Fruit fly (Drosophila melanogaster): ENCODE data around the gene CG43317.

Gene CG43317

DNA sequence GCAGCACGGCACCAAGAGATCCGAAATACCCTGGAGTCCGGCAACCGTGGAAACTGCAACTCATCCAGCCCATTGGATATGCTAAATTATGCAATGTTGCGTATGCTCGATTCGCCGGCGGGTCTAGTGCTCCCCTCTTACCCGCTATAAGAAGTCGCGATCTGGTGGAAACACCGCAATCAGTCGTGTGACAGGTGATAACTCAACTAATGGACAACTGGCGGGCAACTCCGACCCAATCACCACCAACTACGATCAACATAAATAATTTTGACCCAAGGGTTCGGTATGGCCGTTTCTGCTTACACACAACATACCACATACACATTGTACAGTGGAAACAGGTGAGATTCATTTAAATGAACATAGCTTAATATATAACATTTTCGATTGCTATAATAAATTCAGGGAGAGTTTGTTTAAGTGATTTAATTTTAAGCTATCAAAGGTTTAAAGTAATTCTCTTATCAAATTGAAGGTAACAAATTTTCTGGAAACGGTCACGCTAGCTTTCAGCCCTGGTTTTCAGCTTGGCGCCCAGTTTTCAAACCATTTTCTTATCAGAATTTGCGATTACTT, 23.1 kb upstream of the CG43317 start, which contains the start of gene Hmt-1 (continued):
- TF ChIP-seq CG1529 (GFP tag; optimal IDR thresholded peaks at IDR 0.05) (no peak), gem (tag; optimal IDR thresholded peaks at IDR 0.05) (no peak), MESR4 (GFP tag; optimal IDR thresholded peaks at IDR 0.05) (peak; percentile 82), tin (GFP tag; optimal IDR thresholded peaks at IDR 0.05) (no peak), CG2116 (GFP tag; optimal IDR thresholded peaks at IDR 0.05) (peak; percentile 61), cwo (GFP tag; optimal IDR thresholded peaks at IDR 0.05) (peak; percentile 8), stwl (tag; optimal IDR thresholded peaks at IDR 0.05) (peak; percentile 52), Opbp (GFP tag; IDR thresholded peaks at IDR 0.05; ENCODE audit: partially characterized antibody) (no peak), insv (GFP tag; optimal IDR thresholded peaks at IDR 0.05) (peak; percentile 95 to 99)

dm6 chr3R:15853347-15853746, 19.1 kb upstream of the CG43317 start, which contains the start of gene cv-d:
TSS of gene cv-d (minus strand) at chr3R:15853581.
- TF ChIP-seq Jarid2 (GFP tag; optimal IDR thresholded peaks at IDR 0.05) (peak; percentile 25), CG34376 (GFP tag; optimal IDR thresholded peaks at IDR 0.05) (peak; percentile 29), Ets65A (GFP tag) (peak; percentile 34), YL-1 (GFP tag; optimal IDR thresholded peaks at IDR 0.05) (no peak), pzg (GFP tag; optimal IDR thresholded peaks at IDR 0.05) (no peak), ftz-f1 (GFP tag; optimal IDR thresholded peaks at IDR 0.05) (peak; percentile 6), MBD-R2 (GFP tag; IDR thresholded peaks at IDR 0.05) (no peak), Antp (GFP tag; optimal IDR thresholded peaks at IDR 0.05) (no peak)

DNA sequence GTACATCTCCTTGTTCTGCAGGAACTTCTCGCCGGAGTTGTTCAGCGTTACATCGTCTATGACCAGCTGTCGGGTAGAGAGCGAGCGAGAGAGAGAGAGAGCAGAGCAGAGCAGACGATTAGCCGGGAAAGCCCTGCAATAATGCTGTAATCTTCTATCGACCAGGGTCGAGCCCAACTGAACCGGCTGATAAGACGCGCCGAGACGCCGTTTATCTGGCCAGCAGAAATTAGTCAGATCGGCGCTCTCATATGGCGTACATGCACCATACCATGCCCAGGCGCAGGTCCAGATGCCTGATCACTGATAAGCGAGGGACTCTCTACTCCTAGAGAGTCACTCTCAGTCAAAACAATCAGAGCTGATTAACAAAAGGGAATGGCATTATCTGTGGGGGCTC, 17.7 kb upstream of the CG43317 start:
- TF ChIP-seq mam (GFP tag; optimal IDR thresholded peaks at IDR 0.05): no peak
- TF ChIP-seq CG34376 (GFP tag; optimal IDR thresholded peaks at IDR 0.05): peak; percentile 89
- no peak for TF ChIP-seq CG11085 (GFP tag; IDR thresholded peaks at IDR 0.05)
- no peak for TF ChIP-seq Asciz (GFP tag; optimal IDR thresholded peaks at IDR 0.05)
- TF ChIP-seq CG1832 (GFP tag; optimal IDR thresholded peaks at IDR 0.05): peak; percentile 24
- no peak for TF ChIP-seq salm (tag; optimal IDR thresholded peaks at IDR 0.05)
- peak; percentile 16 for TF ChIP-seq CG15479 (GFP tag; optimal IDR thresholded peaks at IDR 0.05)
- 0 out of 2 replicates have a peak, but pooled peaks have one; percentile 12 for TF ChIP-seq ham (GFP tag; IDR thresholded peaks at IDR 0.05)
- TF ChIP-seq Lhr (GFP tag; optimal IDR thresholded peaks at IDR 0.05): no peak
- TF ChIP-seq chinmo (GFP tag; IDR thresholded peaks at IDR 0.05; ENCODE audit: partially characterized antibody): no peak
- peak; percentile 4 to 14 for TF ChIP-seq Trl (optimal IDR thresholded peaks at IDR 0.05)
- TF ChIP-seq Trl (GFP tag; optimal IDR thresholded peaks at IDR 0.05): no peak
- TF ChIP-seq Stat92E (GFP tag; optimal IDR thresholded peaks at IDR 0.05): no peak

DNA sequence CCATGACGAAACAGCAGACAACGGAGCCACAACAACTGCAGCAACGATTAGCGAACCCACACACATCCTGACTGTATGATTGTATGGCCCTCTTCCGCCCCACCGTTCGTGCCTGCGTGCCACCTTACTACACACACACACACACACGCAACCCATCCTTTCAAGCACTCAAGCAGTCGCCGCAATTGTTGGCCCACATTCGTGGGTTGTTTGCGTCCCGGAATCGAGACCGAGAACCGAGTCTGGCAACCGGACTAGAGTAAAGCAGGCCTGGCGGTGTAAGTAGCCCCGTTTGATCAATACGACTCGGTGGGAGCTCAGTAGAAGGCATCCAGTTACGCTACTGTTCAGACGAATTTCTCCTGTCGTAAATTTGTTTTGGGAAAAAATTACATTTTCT, 12.0 kb upstream of the CG43317 start, which contains the start of gene CG4546:
CG4546 (plus strand) TSS at position 301 of the 400 bp plus-strand sequence.
- no peak for TF ChIP-seq NFAT (GFP tag; IDR thresholded peaks at IDR 0.05)
- no peak for TF ChIP-seq H15 (GFP tag; IDR thresholded peaks at IDR 0.05)
- TF ChIP-seq slbo (GFP tag; IDR thresholded peaks at IDR 0.05): no peak
- TF ChIP-seq ERR (GFP tag; optimal IDR thresholded peaks at IDR 0.05): no peak
- TF ChIP-seq scrt (GFP tag; optimal IDR thresholded peaks at IDR 0.05): no peak
- no peak for TF ChIP-seq mld (GFP tag; IDR thresholded peaks at IDR 0.05; ENCODE audit: partially characterized antibody)
- TF ChIP-seq lbe (GFP tag; optimal IDR thresholded peaks at IDR 0.05): no peak
- TF ChIP-seq Fer3 (tag; optimal IDR thresholded peaks at IDR 0.05): no peak
- no peak for TF ChIP-seq gsb (GFP tag; IDR thresholded peaks at IDR 0.05)
- no peak for TF ChIP-seq CG2889 (GFP tag; IDR thresholded peaks at IDR 0.05)
- TF ChIP-seq CG7786 (GFP tag; optimal IDR thresholded peaks at IDR 0.05): no peak
- no peak for TF ChIP-seq CG8924 (tag; optimal IDR thresholded peaks at IDR 0.05)
- TF ChIP-seq CG15073 (GFP tag; optimal IDR thresholded peaks at IDR 0.05): no peak
- TF ChIP-seq E2f1 (GFP tag; IDR thresholded peaks at IDR 0.05): no peak
- no peak for TF ChIP-seq CG30403 (GFP tag; optimal IDR thresholded peaks at IDR 0.05)
- TF ChIP-seq oc (tag; optimal IDR thresholded peaks at IDR 0.05): no peak
- no peak for TF ChIP-seq CrebB (tag; optimal IDR thresholded peaks at IDR 0.05)

Measured in whole organism, embryonic.